Fruit fly (Drosophila melanogaster): Measurements from ENCODE around the gene CG43251.

Gene CG43251

dm6 chr3L:20739414-20739813 is 19.3 kb upstream of the CG43251 start, which contains the start of gene Gr77a:
Gene Gr77a, minus strand, starts transcription at chr3L:20739430.
- no peak for TF ChIP-seq psq (optimal IDR thresholded peaks at IDR 0.05)
- TF ChIP-seq Dll (optimal IDR thresholded peaks at IDR 0.05) = no peak
- TF ChIP-seq usp (GFP tag; optimal IDR thresholded peaks at IDR 0.05) = no peak
- TF ChIP-seq pan (optimal IDR thresholded peaks at IDR 0.05) = no peak
- no peak for TF ChIP-seq EcR (GFP tag; optimal IDR thresholded peaks at IDR 0.05)
- no peak for TF ChIP-seq CG8478 (optimal IDR thresholded peaks at IDR 0.05)

- TF ChIP-seq EcR (GFP tag; optimal IDR thresholded peaks at IDR 0.05) (no peak), pan (optimal IDR thresholded peaks at IDR 0.05) (no peak), usp (GFP tag; optimal IDR thresholded peaks at IDR 0.05) (no peak), CG8478 (optimal IDR thresholded peaks at IDR 0.05) (no peak), psq (optimal IDR thresholded peaks at IDR 0.05) (no peak), Dll (optimal IDR thresholded peaks at IDR 0.05) (no peak)
Measured at dm6 chr3L:20747299-20747925, 11.3 kb upstream of the CG43251 start.

DNA sequence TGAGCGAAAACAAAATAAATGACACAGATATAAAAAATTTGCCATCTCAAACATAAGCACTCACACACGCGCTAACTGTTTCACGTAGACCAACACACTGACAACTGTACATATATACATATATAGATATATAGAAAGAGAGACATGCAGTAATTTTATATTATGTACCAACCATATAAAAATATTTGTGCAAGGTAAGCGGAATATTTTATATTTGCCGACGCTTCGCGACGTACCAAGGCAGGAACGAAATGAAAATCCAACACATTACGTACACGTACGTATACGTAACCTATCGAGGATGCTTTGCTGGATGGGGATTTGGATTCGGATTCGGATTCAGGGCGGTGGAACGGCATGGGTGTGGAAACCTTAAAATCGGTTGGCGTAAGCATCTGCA is 10.1 kb upstream of the CG43251 start:
- TF ChIP-seq psq (optimal IDR thresholded peaks at IDR 0.05) (no peak), CG8478 (optimal IDR thresholded peaks at IDR 0.05) (no peak), EcR (GFP tag; optimal IDR thresholded peaks at IDR 0.05) (no peak), Dll (optimal IDR thresholded peaks at IDR 0.05) (no peak), usp (GFP tag; optimal IDR thresholded peaks at IDR 0.05) (no peak), pan (optimal IDR thresholded peaks at IDR 0.05) (no peak)

- TF ChIP-seq EcR (GFP tag; optimal IDR thresholded peaks at IDR 0.05) = no peak
- TF ChIP-seq usp (GFP tag; optimal IDR thresholded peaks at IDR 0.05) = no peak
- TF ChIP-seq psq (optimal IDR thresholded peaks at IDR 0.05) = no peak
- no peak for TF ChIP-seq CG8478 (optimal IDR thresholded peaks at IDR 0.05)
- no peak for TF ChIP-seq pan (optimal IDR thresholded peaks at IDR 0.05)
- no peak for TF ChIP-seq Dll (optimal IDR thresholded peaks at IDR 0.05)
Measured at dm6 chr3L:20750391-20750790, 8.3 kb upstream of the CG43251 start.

- TF ChIP-seq EcR (GFP tag; optimal IDR thresholded peaks at IDR 0.05) = no peak
- no peak for TF ChIP-seq psq (optimal IDR thresholded peaks at IDR 0.05)
- TF ChIP-seq Dll (optimal IDR thresholded peaks at IDR 0.05) = no peak
- TF ChIP-seq CG8478 (optimal IDR thresholded peaks at IDR 0.05) = no peak
- no peak for TF ChIP-seq pan (optimal IDR thresholded peaks at IDR 0.05)
- TF ChIP-seq usp (GFP tag; optimal IDR thresholded peaks at IDR 0.05) = no peak
Measured at dm6 chr3L:20752964-20753363, 5.7 kb upstream of the CG43251 start.

- TF ChIP-seq Dll (optimal IDR thresholded peaks at IDR 0.05) (no peak), usp (GFP tag; optimal IDR thresholded peaks at IDR 0.05) (no peak), psq (optimal IDR thresholded peaks at IDR 0.05) (no peak), pan (optimal IDR thresholded peaks at IDR 0.05) (no peak), EcR (GFP tag; optimal IDR thresholded peaks at IDR 0.05) (no peak), CG8478 (optimal IDR thresholded peaks at IDR 0.05) (no peak)
Measured at dm6 chr3L:20755585-20755984, 3.1 kb upstream of the CG43251 start, which contains the start of gene CG33912. Gene CG33912, minus strand, starts transcription at chr3L:20755685.

- no peak for TF ChIP-seq pan (optimal IDR thresholded peaks at IDR 0.05)
Measured at dm6 chr3L:20761482-20761881, 2.8 kb downstream of the CG43251 start.

DNA sequence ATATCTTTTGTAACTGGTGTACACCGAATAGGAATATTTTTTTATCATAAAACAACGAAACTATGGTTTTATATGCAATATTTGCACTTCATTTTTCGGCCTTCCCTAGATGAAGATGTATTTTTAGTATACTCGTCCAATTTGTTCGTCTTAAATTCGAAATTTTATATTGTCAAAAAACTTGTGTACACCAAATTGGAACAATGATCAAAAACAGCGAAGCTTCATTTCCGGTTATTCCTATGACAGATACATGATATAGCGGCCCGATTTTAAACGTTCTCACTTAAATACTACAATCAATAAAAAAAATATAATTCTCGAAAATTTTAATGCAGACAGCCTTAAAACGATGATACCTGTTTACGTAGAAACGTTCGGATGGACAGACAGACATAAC is 8.5 kb downstream of the CG43251 start:
- TF ChIP-seq psq (optimal IDR thresholded peaks at IDR 0.05) (no peak), EcR (GFP tag; optimal IDR thresholded peaks at IDR 0.05) (no peak), usp (GFP tag; optimal IDR thresholded peaks at IDR 0.05) (no peak), Dll (optimal IDR thresholded peaks at IDR 0.05) (no peak), CG8478 (optimal IDR thresholded peaks at IDR 0.05) (no peak), pan (optimal IDR thresholded peaks at IDR 0.05) (no peak)

- TF ChIP-seq pan (optimal IDR thresholded peaks at IDR 0.05) (no peak), psq (optimal IDR thresholded peaks at IDR 0.05) (no peak), EcR (GFP tag; optimal IDR thresholded peaks at IDR 0.05) (no peak), usp (GFP tag; optimal IDR thresholded peaks at IDR 0.05) (no peak), CG8478 (optimal IDR thresholded peaks at IDR 0.05) (no peak), Dll (optimal IDR thresholded peaks at IDR 0.05) (no peak)
Measured at dm6 chr3L:20769350-20769749, 10.7 kb downstream of the CG43251 start, which contains the start of the genes CG4074 and CG4186. Gene CG4074, minus strand, starts transcription at chr3L:20769500. Gene CG4186, plus strand, starts transcription at chr3L:20769586.

- TF ChIP-seq CG8478 (optimal IDR thresholded peaks at IDR 0.05) (no peak), usp (GFP tag; optimal IDR thresholded peaks at IDR 0.05) (no peak), Dll (optimal IDR thresholded peaks at IDR 0.05) (no peak), psq (optimal IDR thresholded peaks at IDR 0.05) (no peak), pan (optimal IDR thresholded peaks at IDR 0.05) (no peak), EcR (GFP tag; optimal IDR thresholded peaks at IDR 0.05) (no peak)
Measured at dm6 chr3L:20771001-20771890, 12.6 kb downstream of the CG43251 start, which contains the start of the genes CG4042 and Pitslre. Gene CG4042, minus strand, starts transcription at chr3L:20771507. Gene Pitslre, plus strand, starts transcription at chr3L:20771528.

- TF ChIP-seq EcR (GFP tag; optimal IDR thresholded peaks at IDR 0.05) (no peak), pan (optimal IDR thresholded peaks at IDR 0.05) (no peak), Dll (optimal IDR thresholded peaks at IDR 0.05) (no peak), usp (GFP tag; optimal IDR thresholded peaks at IDR 0.05) (no peak), CG8478 (optimal IDR thresholded peaks at IDR 0.05) (no peak), psq (optimal IDR thresholded peaks at IDR 0.05) (no peak)
Measured at dm6 chr3L:20771891-20772646, 13.4 kb downstream of the CG43251 start.
